Worm (Caenorhabditis elegans): Measurements from ENCODE around the gene blos-2.
A peak's percentile ranks its signal among the peaks of the same experiment; 100 is the strongest.
"Not testable (repeated sequence)": the region's sequence is repeated elsewhere in the genome, so short reads cannot be mapped to it uniquely, and the experiment has no call there.

blos-2 gene

ce11 chrIV:6303642-6304041 is 30.4 kb upstream of the blos-2 start, which contains the start of gene srv-25:
Gene srv-25, minus strand, starts transcription at chrIV:6303742.
- TF ChIP-seq sem-2 (GFP tag; optimal IDR thresholded peaks at IDR 0.05) (no peak), unc-62 (GFP tag; optimal IDR thresholded peaks at IDR 0.05) (no peak), ztf-11 (tag; optimal IDR thresholded peaks at IDR 0.05) (no peak), snpc-4 (tag; optimal IDR thresholded peaks at IDR 0.05) (no peak), nhr-237 (tag; optimal IDR thresholded peaks at IDR 0.05) (no peak)

DNA sequence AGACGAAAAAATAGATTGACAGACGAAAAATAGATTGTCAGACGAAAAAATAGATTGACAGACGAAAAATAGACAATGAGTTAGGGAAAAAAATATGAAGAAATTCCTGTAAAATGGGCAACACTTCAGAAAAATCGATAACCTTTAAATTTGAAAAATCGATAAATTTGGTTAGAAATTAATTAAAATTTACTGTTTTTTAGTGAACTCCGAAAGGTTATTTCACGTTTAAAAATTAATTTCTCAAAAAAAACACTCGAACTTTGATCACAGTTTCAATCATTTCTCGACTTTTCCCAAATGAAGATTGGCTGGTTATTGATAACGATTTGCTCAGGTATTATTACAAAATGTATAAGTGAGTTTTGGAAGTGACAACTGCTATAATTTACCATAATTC is 26.6 kb upstream of the blos-2 start, which contains the start of gene csp-2:
TSS of gene csp-2 (plus strand) at position 301 of the 400 bp plus-strand sequence.
- TF ChIP-seq nhr-76 (tag; optimal IDR thresholded peaks at IDR 0.05) (no peak), lin-13 (tag; optimal IDR thresholded peaks at IDR 0.05) (no peak), M03D4.4 (tag; optimal IDR thresholded peaks at IDR 0.05) (no peak), snpc-4 (tag; optimal IDR thresholded peaks at IDR 0.05) (no peak), sptf-1 (tag; optimal IDR thresholded peaks at IDR 0.05) (no peak), ceh-83 (GFP tag; optimal IDR thresholded peaks at IDR 0.05) (no peak), flh-1 (GFP tag; optimal IDR thresholded peaks at IDR 0.05) (no peak), sem-2 (GFP tag; optimal IDR thresholded peaks at IDR 0.05) (no peak), lsy-2 (tag; optimal IDR thresholded peaks at IDR 0.05) (no peak), ces-1 (GFP tag; optimal IDR thresholded peaks at IDR 0.05) (no peak), elt-1 (tag; optimal IDR thresholded peaks at IDR 0.05; ENCODE audit: borderline replicate concordance, insufficient read depth) (no peak)

DNA sequence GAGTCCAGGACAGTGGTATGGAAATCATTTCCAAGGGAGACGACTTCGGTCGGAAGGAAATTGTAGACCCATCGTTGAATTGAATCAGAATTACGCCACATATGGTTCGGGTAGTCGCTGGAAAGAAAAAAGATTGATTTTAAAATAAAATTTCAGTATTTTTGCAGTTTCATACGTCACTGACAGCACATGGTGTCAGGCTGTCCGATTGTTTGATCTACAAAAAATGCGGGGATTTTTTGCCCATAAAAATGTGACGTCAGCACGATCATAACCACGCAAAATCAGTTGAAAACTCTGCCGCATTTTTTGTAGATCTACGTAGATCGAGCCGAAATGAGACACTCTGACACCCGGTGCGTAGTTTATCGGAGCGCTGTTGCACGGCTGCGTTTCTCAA is 16.7 kb upstream of the blos-2 start, which contains the start of gene Y73B6BL.12:
TSS of gene Y73B6BL.12 (minus strand) at position 101 of the 400 bp plus-strand sequence.
- TF ChIP-seq drap-1 (GFP tag; optimal IDR thresholded peaks at IDR 0.05); unc-120 (tag; optimal IDR thresholded peaks at IDR 0.05; ENCODE audit: poor library complexity, severe bottlenecking); lsy-2 (tag; optimal IDR thresholded peaks at IDR 0.05): not testable (repeated sequence)

ce11 chrIV:6321667-6322066 is 12.3 kb upstream of the blos-2 start, which contains the start of gene Y73B6BL.29:
Gene Y73B6BL.29, plus strand, starts transcription at chrIV:6321929.
- TF ChIP-seq elt-3 (tag; optimal IDR thresholded peaks at IDR 0.05) (no peak), pha-4 (tag; optimal IDR thresholded peaks at IDR 0.05) (peak; percentile 54), ztf-11 (tag; optimal IDR thresholded peaks at IDR 0.05) (no peak), tbx-8 (GFP tag; optimal IDR thresholded peaks at IDR 0.05) (no peak), mep-1 (tag; optimal IDR thresholded peaks at IDR 0.05) (peak; percentile 67), nhr-76 (tag; optimal IDR thresholded peaks at IDR 0.05) (no peak), elt-1 (tag; optimal IDR thresholded peaks at IDR 0.05; ENCODE audit: borderline replicate concordance, insufficient read depth) (no peak), ham-2 (GFP tag; optimal IDR thresholded peaks at IDR 0.05) (no peak), drap-1 (GFP tag; optimal IDR thresholded peaks at IDR 0.05) (peak; percentile 12), sem-2 (GFP tag; optimal IDR thresholded peaks at IDR 0.05) (no peak), nhr-12 (tag; optimal IDR thresholded peaks at IDR 0.05) (no peak), ceh-39 (tag; optimal IDR thresholded peaks at IDR 0.05) (peak; percentile 59), snpc-4 (tag; optimal IDR thresholded peaks at IDR 0.05) (no peak), mab-5 (tag; optimal IDR thresholded peaks at IDR 0.05) (no peak), blmp-1 (tag; optimal IDR thresholded peaks at IDR 0.05) (no peak), cnd-1 (tag; optimal IDR thresholded peaks at IDR 0.05) (no peak), ceh-43 (GFP tag; optimal IDR thresholded peaks at IDR 0.05) (peak; percentile 52), sptf-1 (tag; optimal IDR thresholded peaks at IDR 0.05) (peak; percentile 68), nhr-2 (tag; optimal IDR thresholded peaks at IDR 0.05) (peak; percentile 56), unc-39 (tag; optimal IDR thresholded peaks at IDR 0.05) (no peak), zip-8 (tag; optimal IDR thresholded peaks at IDR 0.05) (peak; percentile 93), ces-1 (GFP tag; optimal IDR thresholded peaks at IDR 0.05) (peak; percentile 98), unc-120 (tag; optimal IDR thresholded peaks at IDR 0.05; ENCODE audit: poor library complexity, severe bottlenecking) (no peak), mls-2 (tag; optimal IDR thresholded peaks at IDR 0.05) (no peak), nhr-28 (tag; optimal IDR thresholded peaks at IDR 0.05) (no peak), unc-62 (GFP tag; optimal IDR thresholded peaks at IDR 0.05) (no peak), lsy-2 (tag; optimal IDR thresholded peaks at IDR 0.05) (peak; percentile 77), flh-1 (GFP tag; optimal IDR thresholded peaks at IDR 0.05) (no peak), nhr-237 (tag; optimal IDR thresholded peaks at IDR 0.05) (peak; percentile 50), ceh-83 (GFP tag; optimal IDR thresholded peaks at IDR 0.05) (no peak), bed-3 (GFP tag; optimal IDR thresholded peaks at IDR 0.05) (no peak), M03D4.4 (tag; optimal IDR thresholded peaks at IDR 0.05) (no peak), hlh-1 (tag; optimal IDR thresholded peaks at IDR 0.05) (no peak), lin-13 (tag; optimal IDR thresholded peaks at IDR 0.05) (no peak), lin-32 (GFP tag; optimal IDR thresholded peaks at IDR 0.05) (no peak)
